Fruit fly (Drosophila melanogaster) whole organism, embryonic: ENCODE results near the gene CG12773.

Source experiments
- Abd-B ChIP-seq: fragments of 200-800 bp; sonication (Bioruptor generic); optimal IDR thresholded peaks from 2 replicates; lab custom pipeline; 2018; ENCODE audit warnings: missing biosample characterization, mild to moderate bottlenecking, missing genetic modification characterization, moderate library complexity
- Asciz ChIP-seq: fragments of 200-800 bp; sonication (Bioruptor generic); optimal IDR thresholded peaks from 2 replicates; lab custom pipeline; 2017; ENCODE audit warnings: missing biosample characterization, mild to moderate bottlenecking, missing genetic modification characterization, missing genetic modification reagents
- BEAF-32 ChIP-seq: fragments of 200-800 bp; sonication (Bioruptor generic); optimal IDR thresholded peaks from 3 replicates; lab custom pipeline; 2017; ENCODE audit warnings: missing biosample characterization, missing genetic modification characterization, mild to moderate bottlenecking, moderate library complexity, missing genetic modification reagents
- CG10267 ChIP-seq: fragments of 200-800 bp; sonication (Bioruptor generic); optimal IDR thresholded peaks from 2 replicates; lab custom pipeline; 2018; ENCODE audit warnings: missing biosample characterization, mild to moderate bottlenecking, missing genetic modification characterization, moderate library complexity
- CG12391 ChIP-seq: fragments of 200-800 bp; sonication (Bioruptor generic); optimal IDR thresholded peaks from 3 replicates; lab custom pipeline; 2018; ENCODE audit warnings: missing biosample characterization, mild to moderate bottlenecking, missing genetic modification characterization, moderate library complexity
- CG14441 ChIP-seq: fragments of 200-800 bp; sonication (Bioruptor generic); IDR thresholded peaks from 2 replicates; pipeline ENCODE4 v1.3.6; 2022; ENCODE audit warnings: missing biosample characterization, missing genetic modification characterization
- CG15011 ChIP-seq: fragments of 200-800 bp; sonication (Bioruptor generic); optimal IDR thresholded peaks from 3 replicates; lab custom pipeline; 2018; ENCODE audit warnings: missing biosample characterization, mild to moderate bottlenecking, missing genetic modification characterization
- CG17328 ChIP-seq: fragments of 200-800 bp; sonication (Bioruptor generic); IDR thresholded peaks from 2 replicates; pipeline ENCODE4 v1.3.6; 2022; ENCODE audit warnings: missing biosample characterization, missing genetic modification characterization
- CG17912 ChIP-seq: fragments of 200-800 bp; sonication (Bioruptor generic); optimal IDR thresholded peaks from 2 replicates; lab custom pipeline; 2018; ENCODE audit warnings: missing biosample characterization, mild to moderate bottlenecking, missing genetic modification characterization
- CG18599 ChIP-seq: fragments of 200-800 bp; sonication (Bioruptor generic); optimal IDR thresholded peaks from 3 replicates; lab custom pipeline; 2017; ENCODE audit warnings: missing biosample characterization, missing genetic modification characterization, mild to moderate bottlenecking, moderate library complexity, missing genetic modification reagents
- CG18764 ChIP-seq: fragments of 200-800 bp; sonication (Bioruptor generic); optimal IDR thresholded peaks from 3 replicates; lab custom pipeline; 2016; ENCODE audit warnings: missing biosample characterization, missing genetic modification characterization
- CG3065 ChIP-seq: fragments of 200-800 bp; sonication (Bioruptor generic); optimal IDR thresholded peaks from 2 replicates; lab custom pipeline; 2016; ENCODE audit warnings: missing biosample characterization, missing genetic modification characterization
- CG4730 ChIP-seq: fragments of 200-800 bp; sonication (Bioruptor generic); IDR thresholded peaks from 2 replicates; pipeline ENCODE4 v1.3.6; 2022; ENCODE audit warnings: missing biosample characterization, missing genetic modification characterization
- CG4820 ChIP-seq: fragments of 200-800 bp; sonication (Bioruptor generic); optimal IDR thresholded peaks from 3 replicates; lab custom pipeline; 2016; ENCODE audit warnings: missing biosample characterization, missing genetic modification characterization
- CG6175 ChIP-seq: fragments of 200-800 bp; sonication (Bioruptor generic); IDR thresholded peaks from 3 replicates; pipeline ENCODE4 v1.3.6; 2022; ENCODE audit warnings: missing biosample characterization, missing genetic modification characterization
- CG6272 ChIP-seq: fragments of 200-800 bp; sonication (Bioruptor generic); IDR thresholded peaks from 2 replicates; pipeline ENCODE4 v1.3.6; 2022; ENCODE audit warnings: missing biosample characterization, missing genetic modification characterization
- CG6689 ChIP-seq: fragments of 200-800 bp; sonication (Bioruptor generic); IDR thresholded peaks from 2 replicates; pipeline ENCODE4 v1.3.6; 2022; ENCODE audit warnings: missing biosample characterization, missing genetic modification characterization
- CG8478 ChIP-seq: fragments of >200 bp; optimal IDR thresholded peaks from 2 replicates; lab custom pipeline; 2018
- CTCF ChIP-seq: fragments of 200-800 bp; sonication (Bioruptor generic); optimal IDR thresholded peaks from 2 replicates; lab custom pipeline; 2017; ENCODE audit warnings: missing biosample characterization, mild to moderate bottlenecking, missing genetic modification characterization, moderate library complexity
- D19B ChIP-seq: fragments of 200-800 bp; sonication (Bioruptor generic); optimal IDR thresholded peaks from 2 replicates; lab custom pipeline; 2017; ENCODE audit warnings: missing biosample characterization, mild to moderate bottlenecking, missing genetic modification characterization
- Dbx ChIP-seq: fragments of 200-800 bp; sonication (Bioruptor generic); IDR thresholded peaks from 3 replicates; pipeline ENCODE4 v1.3.6; 2022; ENCODE audit warnings: missing biosample characterization, missing genetic modification characterization
- Dek ChIP-seq: fragments of 200-800 bp; sonication (Bioruptor generic); optimal IDR thresholded peaks from 3 replicates; lab custom pipeline; 2019; ENCODE audit warnings: missing biosample characterization, mild to moderate bottlenecking, missing genetic modification characterization, moderate library complexity
- Dref ChIP-seq: fragments of 200-800 bp; sonication (Bioruptor generic); IDR thresholded peaks from 2 replicates; pipeline ENCODE4 v1.3.6; 2022; ENCODE audit warnings: missing biosample characterization, missing genetic modification characterization
- ERR ChIP-seq: fragments of 200-800 bp; sonication (Bioruptor generic); optimal IDR thresholded peaks from 2 replicates; lab custom pipeline; 2016; ENCODE audit warnings: missing biosample characterization, missing genetic modification characterization
- Ets65A ChIP-seq: fragments of 200-800 bp; sonication (Bioruptor generic); peaks from one replicate; lab custom pipeline; 2016; ENCODE audit warnings: missing biosample characterization, missing genetic modification characterization
- Ets97D ChIP-seq: fragments of 200-800 bp; sonication (Bioruptor generic); optimal IDR thresholded peaks from 3 replicates; lab custom pipeline; 2016; ENCODE audit warnings: missing biosample characterization, missing genetic modification characterization
- MBD-R2 ChIP-seq: fragments of 200-800 bp; sonication (Bioruptor generic); IDR thresholded peaks from 2 replicates; pipeline ENCODE4 v1.3.6; 2022; ENCODE audit warnings: missing biosample characterization, missing genetic modification characterization
- Med ChIP-seq: fragments of 200-800 bp; sonication (Bioruptor generic); peaks from one replicate; lab custom pipeline; 2016; ENCODE audit warnings: missing biosample characterization, missing genetic modification characterization, mild to moderate bottlenecking, inconsistent platforms, moderate library complexity
- Meics ChIP-seq: fragments of 200-800 bp; sonication (Bioruptor generic); optimal IDR thresholded peaks from 2 replicates; lab custom pipeline; 2017; ENCODE audit warnings: missing biosample characterization, mild to moderate bottlenecking, missing genetic modification characterization
- NFAT ChIP-seq: fragments of 200-800 bp; sonication (Bioruptor generic); IDR thresholded peaks from 2 replicates; pipeline ENCODE4 v1.3.6; 2022; ENCODE audit warnings: missing biosample characterization, missing genetic modification characterization
- NfI ChIP-seq: fragments of 200-800 bp; sonication (Bioruptor generic); optimal IDR thresholded peaks from 3 replicates; lab custom pipeline; 2018; ENCODE audit warnings: missing biosample characterization, mild to moderate bottlenecking, missing genetic modification characterization, moderate library complexity
- Sin3A ChIP-seq: fragments of >200 bp; optimal IDR thresholded peaks from 2 replicates; lab custom pipeline; 2018
- Xrp1 ChIP-seq: fragments of 200-800 bp; sonication (Bioruptor generic); IDR thresholded peaks from 2 replicates; pipeline ENCODE4 v1.3.6; 2022; ENCODE audit warnings: missing biosample characterization, missing genetic modification characterization
- aop ChIP-seq: fragments of 200-800 bp; sonication (Bioruptor generic); IDR thresholded peaks from 2 replicates; pipeline ENCODE4 v1.3.6; 2022; ENCODE audit warnings: missing biosample characterization, missing genetic modification characterization
- ash1 ChIP-seq: fragments of 200-800 bp; sonication (Bioruptor generic); optimal IDR thresholded peaks from 2 replicates; lab custom pipeline; 2018; ENCODE audit warnings: missing biosample characterization, mild to moderate bottlenecking, missing genetic modification characterization
- disco-r ChIP-seq: fragments of 200-800 bp; sonication (Bioruptor generic); optimal IDR thresholded peaks from 2 replicates; lab custom pipeline; 2016; ENCODE audit warnings: missing biosample characterization, missing genetic modification characterization
- dysf ChIP-seq: fragments of 200-800 bp; sonication (Bioruptor generic); IDR thresholded peaks from 3 replicates; pipeline ENCODE4 v1.3.6; 2022; ENCODE audit warnings: missing biosample characterization, missing genetic modification characterization
- emc ChIP-seq: fragments of 200-800 bp; sonication (Bioruptor generic); optimal IDR thresholded peaks from 2 replicates; lab custom pipeline; 2016; ENCODE audit warnings: missing biosample characterization, missing genetic modification characterization
- en ChIP-seq: fragments of 200-800 bp; sonication (Bioruptor generic); optimal IDR thresholded peaks from 2 replicates; lab custom pipeline; 2016; ENCODE audit warnings: missing biosample characterization, missing genetic modification characterization
- esg ChIP-seq: fragments of 200-800 bp; sonication (Bioruptor generic); conservative IDR thresholded peaks from 2 replicates; pipeline ENCODE4 v1.3.6; 2022; ENCODE audit warnings: missing biosample characterization, missing genetic modification characterization
- ewg ChIP-seq: fragments of 200-800 bp; sonication (Bioruptor generic); optimal IDR thresholded peaks from 3 replicates; lab custom pipeline; 2017; ENCODE audit warnings: mild to moderate bottlenecking, missing biosample characterization, missing genetic modification reagents, missing genetic modification characterization
- jumu ChIP-seq: fragments of 200-800 bp; sonication (Bioruptor generic); optimal IDR thresholded peaks from 3 replicates; lab custom pipeline; 2016; ENCODE audit warnings: missing biosample characterization, missing genetic modification characterization
- lmd ChIP-seq: fragments of 200-800 bp; sonication (Bioruptor generic); IDR thresholded peaks from 2 replicates; pipeline ENCODE4 v1.3.6; 2022; ENCODE audit warnings: missing biosample characterization, missing genetic modification characterization
- maf-S ChIP-seq: fragments of 200-800 bp; sonication (Bioruptor generic); optimal IDR thresholded peaks from 2 replicates; lab custom pipeline; 2016; ENCODE audit warnings: missing biosample characterization, missing genetic modification characterization
- peb ChIP-seq: fragments of 200-800 bp; sonication (Bioruptor generic); IDR thresholded peaks from 2 replicates; pipeline ENCODE4 v1.3.6; 2022; ENCODE audit warnings: missing biosample characterization, missing genetic modification characterization
- sens-2 ChIP-seq: fragments of 200-800 bp; sonication (Bioruptor generic); IDR thresholded peaks from 2 replicates; pipeline ENCODE4 v1.3.6; 2022; ENCODE audit warnings: missing biosample characterization, missing genetic modification characterization
- seq ChIP-seq: fragments of 200-800 bp; sonication (Bioruptor generic); IDR thresholded peaks from 2 replicates; pipeline ENCODE4 v1.3.6; 2022; ENCODE audit warnings: missing biosample characterization, missing genetic modification characterization
- shn ChIP-seq: fragments of 200-800 bp; sonication (Bioruptor generic); optimal IDR thresholded peaks from 3 replicates; lab custom pipeline; 2016; ENCODE audit warnings: missing biosample characterization, missing genetic modification characterization
- sob ChIP-seq: fragments of 200-800 bp; sonication (Bioruptor generic); IDR thresholded peaks from 2 replicates; pipeline ENCODE4 v1.3.6; 2022; ENCODE audit warnings: missing biosample characterization, missing genetic modification characterization
- zf30C ChIP-seq: fragments of 200-800 bp; sonication (Bioruptor generic); optimal IDR thresholded peaks from 3 replicates; lab custom pipeline; 2018; ENCODE audit warnings: missing biosample characterization, mild to moderate bottlenecking, missing genetic modification characterization
- zfh1 ChIP-seq: fragments of 200-800 bp; sonication (Bioruptor generic); IDR thresholded peaks from 3 replicates; pipeline ENCODE4 v1.3.6; 2022; ENCODE audit warnings: missing biosample characterization, missing genetic modification characterization
- zfh2 ChIP-seq: fragments of 200-800 bp; sonication (Bioruptor generic); optimal IDR thresholded peaks from 2 replicates; lab custom pipeline; 2016; ENCODE audit warnings: missing biosample characterization, missing genetic modification characterization

The CG12773 gene

dm6 chrX:1380350-1381060, 26.7 kb upstream of the CG12773 start, which contains the start of the genes CG3719 and CG32813 (continued):
- no peak for TF ChIP-seq CG6689
- TF ChIP-seq NFAT = peak; percentile 65
- peak; percentile 36 for TF ChIP-seq BEAF-32 (GFP tag; lab: Kevin White, UChicago)
- peak; percentile 41; the same call in 1 of the 2 replicates for TF ChIP-seq Dref (GFP tag; lab: Robert Waterston, UW)
- TF ChIP-seq MBD-R2 = peak; percentile 70
- TF ChIP-seq D19B (GFP tag; lab: Kevin White, UChicago) = no peak
- TF ChIP-seq CG8478 (lab: Kevin White, UChicago) = no peak
- TF ChIP-seq CG17912 (GFP tag; lab: Kevin White, UChicago) = no peak
- TF ChIP-seq Ets65A = peak; percentile 95
- TF ChIP-seq maf-S (GFP tag; lab: Kevin White, UChicago) = peak; percentile 8
- peak; percentile 84 for TF ChIP-seq Med (GFP tag; lab: Kevin White, UChicago)
- TF ChIP-seq Dbx (GFP tag; lab: Robert Waterston, UW) = 0 out of 3 replicates have a peak, but pooled peaks have one; percentile 33
- 0 out of 3 replicates have a peak, but pooled peaks have one; percentile 10 for TF ChIP-seq CG6175 (GFP tag; lab: Robert Waterston, UW)
- no peak for TF ChIP-seq ERR (GFP tag; lab: Kevin White, UChicago)
- no peak for TF ChIP-seq ash1 (GFP tag; lab: Kevin White, UChicago)
- peak; percentile 13 for TF ChIP-seq CG4820
- TF ChIP-seq CTCF (GFP tag; lab: Kevin White, UChicago) = peak; percentile 32
- peak; percentile 43 for TF ChIP-seq CG18599 (GFP tag; lab: Kevin White, UChicago)
- peak; percentile 18; the same call in 1 of the 3 replicates for TF ChIP-seq dysf (GFP tag; lab: Robert Waterston, UW)
- no peak for TF ChIP-seq sens-2
- no peak for TF ChIP-seq Dek
- TF ChIP-seq CG15011 = no peak
- TF ChIP-seq CG4730 = no peak; the same call in 1 of the 2 replicates
- TF ChIP-seq en (GFP tag; lab: Kevin White, UChicago) = no peak
- TF ChIP-seq Abd-B (GFP tag; lab: Kevin White, UChicago) = no peak
- TF ChIP-seq zfh1 (GFP tag; lab: Robert Waterston, UW) = peak; percentile 35; the same call in 1 of the 3 replicates
- no peak for TF ChIP-seq disco-r (GFP tag; lab: Kevin White, UChicago)
- TF ChIP-seq esg (GFP tag; lab: Robert Waterston, UW) = no peak
- TF ChIP-seq zf30C = no peak
- peak; percentile 12 for TF ChIP-seq shn (GFP tag; lab: Kevin White, UChicago)
- peak; percentile 24 for TF ChIP-seq Meics (GFP tag; lab: Kevin White, UChicago)
- TF ChIP-seq Xrp1 (GFP tag; lab: Robert Waterston, UW) = peak; percentile 31; the same call in 1 of the 2 replicates
- peak; percentile 92 for TF ChIP-seq CG10267 (tag; lab: Kevin White, UChicago)
- TF ChIP-seq CG12391 (tag; lab: Kevin White, UChicago) = peak; percentile 17
- peak; percentile 61 for TF ChIP-seq jumu
- TF ChIP-seq Asciz (GFP tag; lab: Kevin White, UChicago) = no peak
- peak; percentile 49 for TF ChIP-seq Ets97D (GFP tag; lab: Kevin White, UChicago)
- TF ChIP-seq ewg = no peak
- no peak for TF ChIP-seq CG17328 (GFP tag; lab: Robert Waterston, UW)
- TF ChIP-seq seq = no peak
- peak; percentile 34 for TF ChIP-seq NfI (GFP tag; lab: Kevin White, UChicago)
- TF ChIP-seq lmd (GFP tag; lab: Robert Waterston, UW) = peak; percentile 37; the same call in 1 of the 2 replicates
- TF ChIP-seq peb (GFP tag; lab: Robert Waterston, UW) = no peak
- peak; percentile 71 for TF ChIP-seq Sin3A
- no peak for TF ChIP-seq CG18764
- no peak for TF ChIP-seq emc (GFP tag; lab: Kevin White, UChicago)
- TF ChIP-seq zfh2 (GFP tag; lab: Kevin White, UChicago) = peak; percentile 51
- TF ChIP-seq sob (GFP tag; lab: Robert Waterston, UW) = peak; percentile 57; the same call in 1 of the 2 replicates
- no peak for TF ChIP-seq CG3065
- no peak for TF ChIP-seq aop
- TF ChIP-seq CG6272 (GFP tag; lab: Robert Waterston, UW) = no peak
- no peak for TF ChIP-seq CG14441 (GFP tag; lab: Robert Waterston, UW)
